Fruit fly (Drosophila melanogaster): Measurements from ENCODE around the gene CG7611.

The CG7611 gene

DNA sequence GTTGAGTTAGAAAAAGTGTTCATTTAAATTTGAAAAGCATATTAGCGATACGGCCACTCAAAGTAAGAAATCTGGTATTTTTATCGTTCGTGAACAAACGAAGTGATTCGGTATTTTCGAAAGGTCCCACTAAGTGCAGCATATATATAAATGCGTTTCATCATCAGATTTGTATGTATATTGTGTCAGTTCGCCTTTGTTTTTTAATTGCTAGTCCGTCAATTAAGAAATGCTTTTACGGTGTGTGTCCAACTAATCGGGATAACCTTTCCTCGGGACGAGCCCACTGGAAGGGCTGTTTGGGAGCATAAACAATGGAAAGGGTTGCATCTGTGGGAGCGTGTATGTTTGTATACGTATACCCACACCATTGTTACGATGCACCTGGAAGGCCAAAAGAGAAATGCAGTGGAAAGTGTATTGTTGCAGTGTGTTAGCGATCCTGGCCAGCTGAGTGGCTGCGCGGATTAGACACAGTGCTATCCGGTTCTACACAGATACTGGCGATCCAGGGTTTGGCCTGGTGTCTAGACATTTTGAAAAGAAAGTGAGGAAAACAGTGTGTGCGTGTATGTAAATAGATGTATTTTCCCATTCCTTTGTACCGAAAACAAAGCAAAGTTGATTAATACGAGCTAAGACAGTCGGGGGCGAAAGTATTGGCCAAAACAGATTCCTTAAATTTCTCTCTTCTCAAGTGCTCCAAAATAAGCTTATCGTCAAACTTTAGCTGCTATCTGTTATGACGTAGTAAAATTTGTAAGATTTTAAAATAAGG, at the start of gene CG7611:
Gene CG7611, plus strand, starts transcription at position 128 of the 778 bp plus-strand sequence.
- TF ChIP-seq svp (GFP tag) (peak; percentile 79), Met (GFP tag; optimal IDR thresholded peaks at IDR 0.05) (no peak), Eip78C (GFP tag) (peak; percentile 54), dsx (GFP tag; optimal IDR thresholded peaks at IDR 0.05; ENCODE audit: poor library complexity, severe bottlenecking) (peak; percentile 50), Sox14 (GFP tag; optimal IDR thresholded peaks at IDR 0.05) (peak; percentile 59), CG6854 (GFP tag; optimal IDR thresholded peaks at IDR 0.05) (peak; percentile 54), cyc (GFP tag; optimal IDR thresholded peaks at IDR 0.05) (no peak), vri (GFP tag; optimal IDR thresholded peaks at IDR 0.05) (peak; percentile 35), ss (GFP tag; optimal IDR thresholded peaks at IDR 0.05) (peak in 1 of 2 experiments; percentile 39), acj6 (GFP tag; optimal IDR thresholded peaks at IDR 0.05) (no peak)

- TF ChIP-seq CG11294 (GFP tag; IDR thresholded peaks at IDR 0.05) (no peak), Ets96B (tag; optimal IDR thresholded peaks at IDR 0.05) (no peak), CG32006 (GFP tag; optimal IDR thresholded peaks at IDR 0.05) (no peak), dsx (GFP tag; optimal IDR thresholded peaks at IDR 0.05; ENCODE audit: poor library complexity, severe bottlenecking) (peak; percentile 66), CG11762 (GFP tag; optimal IDR thresholded peaks at IDR 0.05; ENCODE audit: insufficient read depth) (no peak), fkh (GFP tag; optimal IDR thresholded peaks at IDR 0.05) (peak; percentile 75), CG10669 (GFP tag; optimal IDR thresholded peaks at IDR 0.05) (no peak)
Observed at dm6 chr3L:21476429-21477006, 46.5 kb upstream of the CG7611 start, which contains the start of gene croc. croc (minus strand) TSS chr3L:21476479.

- TF ChIP-seq fkh (GFP tag; optimal IDR thresholded peaks at IDR 0.05) (peak; percentile 23), CG3919 (GFP tag; optimal IDR thresholded peaks at IDR 0.05) (no peak)
Observed at dm6 chr3L:21477866-21478265, 45.1 kb upstream of the CG7611 start.

dm6 chr3L:21479636-21480035, 43.4 kb upstream of the CG7611 start:
- TF ChIP-seq Eip78C (GFP tag) (peak; percentile 93), svp (GFP tag) (no peak), spab (GFP tag; optimal IDR thresholded peaks at IDR 0.05) (peak; percentile 36), achi (GFP tag; optimal IDR thresholded peaks at IDR 0.05) (peak; percentile 76), esn (GFP tag; optimal IDR thresholded peaks at IDR 0.05) (peak; percentile 76), dac (GFP tag; optimal IDR thresholded peaks at IDR 0.05) (peak; percentile 59), Hr38 (GFP tag; optimal IDR thresholded peaks at IDR 0.05) (no peak), topi (GFP tag; optimal IDR thresholded peaks at IDR 0.05) (peak; percentile 63), CG9139 (GFP tag; optimal IDR thresholded peaks at IDR 0.05) (peak; percentile 60), Met (GFP tag; optimal IDR thresholded peaks at IDR 0.05) (peak; percentile 77), CG16779 (tag; optimal IDR thresholded peaks at IDR 0.05) (peak; percentile 48), Gug (GFP tag; IDR thresholded peaks at IDR 0.05) (0 out of 2 replicates have a peak, but pooled peaks have one; percentile 10), CG11762 (GFP tag; optimal IDR thresholded peaks at IDR 0.05; ENCODE audit: insufficient read depth) (peak; percentile 63), lz (GFP tag; optimal IDR thresholded peaks at IDR 0.05) (peak; percentile 71), ss (GFP tag; optimal IDR thresholded peaks at IDR 0.05) (peak; percentile 30 to 79), Sox102F (GFP tag; optimal IDR thresholded peaks at IDR 0.05) (peak; percentile 67), CG6808 (GFP tag; optimal IDR thresholded peaks at IDR 0.05) (peak; percentile 56), acj6 (GFP tag; optimal IDR thresholded peaks at IDR 0.05) (peak; percentile 73), CG34406 (GFP tag; optimal IDR thresholded peaks at IDR 0.05) (peak; percentile 77), CG4318 (GFP tag; optimal IDR thresholded peaks at IDR 0.05) (no peak), net (GFP tag; optimal IDR thresholded peaks at IDR 0.05) (peak; percentile 83), cyc (GFP tag; optimal IDR thresholded peaks at IDR 0.05) (peak; percentile 66), CG11294 (GFP tag; IDR thresholded peaks at IDR 0.05) (no peak), Eip93F (GFP tag; optimal IDR thresholded peaks at IDR 0.05) (no peak), vri (GFP tag; optimal IDR thresholded peaks at IDR 0.05) (no peak), CG11902 (GFP tag; optimal IDR thresholded peaks at IDR 0.05) (peak; percentile 17), fkh (GFP tag; optimal IDR thresholded peaks at IDR 0.05) (peak; percentile 54), CG6276 (GFP tag; optimal IDR thresholded peaks at IDR 0.05) (no peak), CG6792 (GFP tag; optimal IDR thresholded peaks at IDR 0.05) (peak; percentile 68), CG10669 (GFP tag; optimal IDR thresholded peaks at IDR 0.05) (peak; percentile 55), CG10631 (GFP tag; optimal IDR thresholded peaks at IDR 0.05) (no peak), Ets21C (GFP tag; optimal IDR thresholded peaks at IDR 0.05) (peak; percentile 1), salr (GFP tag; optimal IDR thresholded peaks at IDR 0.05) (peak in 1 of 2 experiments; percentile 71), Blimp-1 (GFP tag; optimal IDR thresholded peaks at IDR 0.05) (peak; percentile 53), Sox14 (GFP tag; optimal IDR thresholded peaks at IDR 0.05) (peak; percentile 21)
